Fruit fly (Drosophila melanogaster) whole organism, embryonic: ENCODE measurements around the gene Grasp65.

Source experiments
- CG10366 ChIP-seq: fragments of 200-800 bp; sonication (Bioruptor generic); IDR thresholded peaks from 2 replicates; pipeline ENCODE4 v1.3.6; 2022; ENCODE audit warnings: missing biosample characterization, missing genetic modification characterization
- CG10565 ChIP-seq: fragments of 200-800 bp; sonication (Bioruptor generic); optimal IDR thresholded peaks from 3 replicates; lab custom pipeline; 2016; ENCODE audit warnings: missing biosample characterization, mild to moderate bottlenecking, missing genetic modification characterization
- CG11456 ChIP-seq: fragments of 200-800 bp; sonication (Bioruptor generic); IDR thresholded peaks from 3 replicates; pipeline ENCODE4 v1.3.6; 2022; ENCODE audit warnings: missing biosample characterization, missing genetic modification characterization
- CG1233 ChIP-seq: fragments of 200-800 bp; sonication (Bioruptor generic); optimal IDR thresholded peaks from 4 replicates; lab custom pipeline; 2018; ENCODE audit warnings: missing biosample characterization, mild to moderate bottlenecking, missing genetic modification characterization
- CG14667 ChIP-seq: fragments of 200-800 bp; sonication (Bioruptor generic); IDR thresholded peaks from 2 replicates; pipeline ENCODE4 v1.3.6; 2022; ENCODE audit warnings: missing biosample characterization, missing genetic modification characterization
- CG15601 ChIP-seq: fragments of 200-800 bp; sonication (Bioruptor generic); optimal IDR thresholded peaks from 3 replicates; lab custom pipeline; 2019; ENCODE audit warnings: missing biosample characterization, mild to moderate bottlenecking, missing genetic modification characterization, moderate library complexity
- CG30020 ChIP-seq: fragments of 200-800 bp; optimal IDR thresholded peaks from 2 replicates; lab custom pipeline; 2019; ENCODE audit warnings: missing biosample characterization, mild to moderate bottlenecking, missing genetic modification characterization, moderate library complexity
- CG3281 ChIP-seq: fragments of 200-800 bp; sonication (Bioruptor generic); optimal IDR thresholded peaks from 3 replicates; lab custom pipeline; 2017; ENCODE audit warnings: missing biosample characterization, mild to moderate bottlenecking, missing genetic modification characterization
- CG34422 ChIP-seq: fragments of 200-800 bp; sonication (Bioruptor generic); IDR thresholded peaks from 3 replicates; pipeline ENCODE4 v1.3.6; 2022; ENCODE audit warnings: missing biosample characterization, missing genetic modification characterization
- CG3838 ChIP-seq: fragments of 200-800 bp; sonication (Bioruptor generic); optimal IDR thresholded peaks from 3 replicates; lab custom pipeline; 2016; ENCODE audit warnings: missing biosample characterization, missing genetic modification characterization
- CG3995 ChIP-seq: fragments of 200-800 bp; sonication (Bioruptor generic); optimal IDR thresholded peaks from 3 replicates; lab custom pipeline; 2016; ENCODE audit warnings: missing biosample characterization, missing genetic modification characterization
- CG43689 ChIP-seq: fragments of 200-800 bp; sonication (Bioruptor generic); IDR thresholded peaks from 2 replicates; pipeline ENCODE4 v1.3.6; 2022; ENCODE audit warnings: missing biosample characterization, missing genetic modification characterization
- CG6683 ChIP-seq: fragments of 200-800 bp; sonication (Bioruptor generic); optimal IDR thresholded peaks from 2 replicates; lab custom pipeline; 2017; ENCODE audit warnings: missing biosample characterization, mild to moderate bottlenecking, missing genetic modification characterization, missing genetic modification reagents
- CG8281 ChIP-seq: fragments of 200-800 bp; sonication (Bioruptor generic); optimal IDR thresholded peaks from 2 replicates; lab custom pipeline; 2018; ENCODE audit warnings: missing biosample characterization, mild to moderate bottlenecking, missing genetic modification characterization, moderate library complexity
- CG8290 ChIP-seq, 3 experiments: fragments of 200-800 bp; sonication (Bioruptor generic); optimal IDR thresholded peaks; 2 replicates each; lab custom pipeline; 2016 to 2019; ENCODE audit warnings: missing biosample characterization in 3 of 3, missing genetic modification characterization in 3 of 3, mild to moderate bottlenecking in 2 of 3, moderate library complexity in 1 of 3
- D ChIP-seq, 2 experiments: fragments of 200-800 bp in 1 of 2; fragments of >200 bp in 1 of 2; sonication (Bioruptor generic) in 1 of 2; optimal IDR thresholded peaks; 2 replicates in 1 of 2; 3 replicates in 1 of 2; lab custom pipeline; 2017; ENCODE audit warnings: mild to moderate bottlenecking in 1 of 2, missing biosample characterization in 1 of 2, missing genetic modification characterization in 1 of 2, missing genetic modification reagents in 1 of 2
- Deaf1 ChIP-seq: fragments of 200-800 bp; optimal IDR thresholded peaks from 3 replicates; lab custom pipeline; 2019; ENCODE audit warnings: missing biosample characterization, mild to moderate bottlenecking, missing genetic modification characterization, moderate library complexity
- Doc2 ChIP-seq: fragments of 200-800 bp; sonication (Bioruptor generic); IDR thresholded peaks from 2 replicates; pipeline ENCODE4 v1.3.6; 2022; ENCODE audit warnings: missing biosample characterization, missing genetic modification characterization
- Drgx ChIP-seq: fragments of 200-800 bp; sonication (Bioruptor generic); IDR thresholded peaks from 2 replicates; pipeline ENCODE4 v1.3.6; 2022; ENCODE audit warnings: missing biosample characterization, missing genetic modification characterization
- Fer1 ChIP-seq: fragments of 200-800 bp; sonication (Bioruptor generic); optimal IDR thresholded peaks from 2 replicates; lab custom pipeline; 2017; ENCODE audit warnings: missing biosample characterization, mild to moderate bottlenecking, missing genetic modification characterization
- H15 ChIP-seq: fragments of 200-800 bp; sonication (Bioruptor generic); IDR thresholded peaks from 3 replicates; pipeline ENCODE4 v1.3.6; 2022; ENCODE audit warnings: missing biosample characterization, missing genetic modification characterization
- HHEX ChIP-seq: fragments of 200-800 bp; sonication (Bioruptor generic); optimal IDR thresholded peaks from 3 replicates; lab custom pipeline; 2017; ENCODE audit warnings: missing biosample characterization, mild to moderate bottlenecking, missing genetic modification characterization, missing genetic modification reagents
- HLH4C ChIP-seq: fragments of 200-800 bp; sonication (Bioruptor generic); IDR thresholded peaks from 3 replicates; pipeline ENCODE4 v1.3.6; 2022; ENCODE audit warnings: missing biosample characterization, missing genetic modification characterization; ENCODE audit not compliant: partially characterized antibody
- MBD-R2 ChIP-seq: fragments of 200-800 bp; sonication (Bioruptor generic); IDR thresholded peaks from 2 replicates; pipeline ENCODE4 v1.3.6; 2022; ENCODE audit warnings: missing biosample characterization, missing genetic modification characterization
- MESR4 ChIP-seq: fragments of 200-800 bp; sonication (Bioruptor generic); optimal IDR thresholded peaks from 2 replicates; lab custom pipeline; 2018; ENCODE audit warnings: missing biosample characterization, mild to moderate bottlenecking, missing genetic modification characterization, moderate library complexity
- NC2β ChIP-seq: fragments of 200-800 bp; sonication (Bioruptor generic); optimal IDR thresholded peaks from 2 replicates; lab custom pipeline; 2016; ENCODE audit warnings: missing biosample characterization, missing genetic modification characterization
- Nf-YA ChIP-seq: fragments of 200-800 bp; sonication (Bioruptor generic); IDR thresholded peaks from 2 replicates; pipeline ENCODE4 v1.3.6; 2022; ENCODE audit warnings: missing biosample characterization, missing genetic modification characterization
- Ssrp ChIP-seq: fragments of 200-800 bp; sonication (Bioruptor generic); optimal IDR thresholded peaks from 2 replicates; lab custom pipeline; 2018; ENCODE audit warnings: missing biosample characterization, mild to moderate bottlenecking, missing genetic modification characterization, moderate library complexity
- Xrp1 ChIP-seq: fragments of 200-800 bp; sonication (Bioruptor generic); IDR thresholded peaks from 2 replicates; pipeline ENCODE4 v1.3.6; 2022; ENCODE audit warnings: missing biosample characterization, missing genetic modification characterization
- ato ChIP-seq: fragments of 200-800 bp; sonication (Bioruptor generic); IDR thresholded peaks from 2 replicates; pipeline ENCODE4 v1.3.6; 2022; ENCODE audit warnings: missing biosample characterization, missing genetic modification characterization; ENCODE audit not compliant: partially characterized antibody
- bcd ChIP-seq: fragments of 200-800 bp; sonication (Bioruptor generic); optimal IDR thresholded peaks from 2 replicates; lab custom pipeline; 2017; ENCODE audit warnings: missing biosample characterization, mild to moderate bottlenecking, missing genetic modification characterization
- chif ChIP-seq, 2 experiments: fragments of 200-800 bp; sonication (Bioruptor generic); optimal IDR thresholded peaks; 3 replicates each; lab custom pipeline; 2016; ENCODE audit warnings: missing biosample characterization in 2 of 2, missing genetic modification characterization in 2 of 2
- ems ChIP-seq: fragments of 200-800 bp; sonication (Bioruptor generic); optimal IDR thresholded peaks from 3 replicates; lab custom pipeline; 2016; ENCODE audit warnings: missing biosample characterization, missing genetic modification characterization
- eyg ChIP-seq: fragments of 200-800 bp; sonication (Bioruptor generic); optimal IDR thresholded peaks from 3 replicates; lab custom pipeline; 2016; ENCODE audit warnings: missing biosample characterization, missing genetic modification characterization
- gsb ChIP-seq: fragments of 200-800 bp; sonication (Bioruptor generic); IDR thresholded peaks from 2 replicates; pipeline ENCODE4 v1.3.6; 2022; ENCODE audit warnings: missing biosample characterization, missing genetic modification characterization
- mld ChIP-seq: fragments of 200-800 bp; sonication (Bioruptor generic); IDR thresholded peaks from 3 replicates; pipeline ENCODE4 v1.3.6; 2022; ENCODE audit warnings: missing biosample characterization, missing genetic modification characterization; ENCODE audit not compliant: partially characterized antibody
- nerfin-1 ChIP-seq: fragments of 200-800 bp; sonication (Bioruptor generic); optimal IDR thresholded peaks from 3 replicates; lab custom pipeline; 2019; ENCODE audit warnings: missing biosample characterization, mild to moderate bottlenecking, missing genetic modification characterization, moderate library complexity
- pfk ChIP-seq: fragments of 200-800 bp; sonication (Bioruptor generic); optimal IDR thresholded peaks from 2 replicates; lab custom pipeline; 2018; ENCODE audit warnings: missing biosample characterization, mild to moderate bottlenecking, missing genetic modification characterization, moderate library complexity
- psq ChIP-seq: fragments of 200-800 bp; sonication (Bioruptor generic); optimal IDR thresholded peaks from 2 replicates; lab custom pipeline; 2017; ENCODE audit warnings: missing biosample characterization, missing genetic modification characterization
- seq ChIP-seq: fragments of 200-800 bp; sonication (Bioruptor generic); IDR thresholded peaks from 2 replicates; pipeline ENCODE4 v1.3.6; 2022; ENCODE audit warnings: missing biosample characterization, missing genetic modification characterization
- so ChIP-seq: fragments of 200-800 bp; sonication (Bioruptor generic); IDR thresholded peaks from 3 replicates; pipeline ENCODE4 v1.3.6; 2022; ENCODE audit warnings: missing biosample characterization, missing genetic modification characterization
- tgo ChIP-seq: fragments of 200-800 bp; sonication (Bioruptor generic); IDR thresholded peaks from 3 replicates; pipeline ENCODE4 v1.3.6; 2022; ENCODE audit warnings: missing biosample characterization, missing genetic modification characterization
- trem ChIP-seq: fragments of 200-800 bp; optimal IDR thresholded peaks from 3 replicates; lab custom pipeline; 2019; ENCODE audit warnings: missing biosample characterization, mild to moderate bottlenecking, missing genetic modification characterization, moderate library complexity
- ttk ChIP-seq: fragments of 200-800 bp; sonication (Bioruptor generic); IDR thresholded peaks from 2 replicates; pipeline ENCODE4 v2.1.2; 2022; ENCODE audit warnings: missing biosample characterization, missing genetic modification characterization
- tup ChIP-seq: fragments of 200-800 bp; sonication (Bioruptor generic); optimal IDR thresholded peaks from 2 replicates; lab custom pipeline; 2016; ENCODE audit warnings: missing biosample characterization, mild to moderate bottlenecking, missing genetic modification characterization, moderate library complexity
- vfl ChIP-seq: fragments of 200-800 bp; sonication (Bioruptor generic); optimal IDR thresholded peaks from 2 replicates; lab custom pipeline; 2016; ENCODE audit warnings: missing biosample characterization, missing genetic modification characterization
- zfh2 ChIP-seq: fragments of 200-800 bp; sonication (Bioruptor generic); optimal IDR thresholded peaks from 2 replicates; lab custom pipeline; 2016; ENCODE audit warnings: missing biosample characterization, missing genetic modification characterization

The Grasp65 gene

dm6 chr3L:19906780-19907705, 17.7 kb upstream of the Grasp65 start (continued):
- TF ChIP-seq HLH4C (GFP tag; lab: Robert Waterston, UW): no peak
- TF ChIP-seq CG15601 (tag; lab: Kevin White, UChicago): peak; percentile 82
- TF ChIP-seq CG10366 (GFP tag; lab: Robert Waterston, UW): peak; percentile 18; the same call in 1 of the 2 replicates
- no peak for TF ChIP-seq vfl (GFP tag; lab: Kevin White, UChicago)
- TF ChIP-seq seq (GFP tag; lab: Robert Waterston, UW): peak; percentile 68; the same call in 1 of the 2 replicates
- no peak for TF ChIP-seq CG14667 (GFP tag; lab: Robert Waterston, UW)
- TF ChIP-seq mld (GFP tag; lab: Robert Waterston, UW): no peak
- TF ChIP-seq CG1233: peak; percentile 68
- TF ChIP-seq D (optimal IDR thresholded peaks at IDR 0.05; lab: Kevin White, UChicago): peak; percentile 65
- TF ChIP-seq D (GFP tag; optimal IDR thresholded peaks at IDR 0.05; lab: Kevin White, UChicago): peak; percentile 62
- TF ChIP-seq CG8281 (tag; lab: Kevin White, UChicago): no peak
- peak; percentile 78 for TF ChIP-seq Fer1 (GFP tag; lab: Kevin White, UChicago)
- peak; percentile 10 for TF ChIP-seq CG3838 (GFP tag; lab: Kevin White, UChicago)
- peak; percentile 34 to 43 for TF ChIP-seq chif (GFP tag; optimal IDR thresholded peaks at IDR 0.05; lab: Kevin White, UChicago)
- TF ChIP-seq CG30020: no peak
- no peak for TF ChIP-seq Drgx (GFP tag; lab: Robert Waterston, UW)
- peak; percentile 72 for TF ChIP-seq eyg (GFP tag; lab: Kevin White, UChicago)
- TF ChIP-seq NC2β (GFP tag; lab: Kevin White, UChicago): peak; percentile 79
- TF ChIP-seq tgo (GFP tag; lab: Robert Waterston, UW): no peak
- peak; percentile 42; the same call in 2 of the 3 replicates for TF ChIP-seq CG34422 (GFP tag; lab: Robert Waterston, UW)
- TF ChIP-seq Doc2 (GFP tag; lab: Robert Waterston, UW): no peak
- TF ChIP-seq MESR4 (GFP tag; lab: Kevin White, UChicago): no peak
- TF ChIP-seq Deaf1: no peak
- TF ChIP-seq HHEX (GFP tag; lab: Kevin White, UChicago): peak; percentile 78
- TF ChIP-seq zfh2 (GFP tag; lab: Kevin White, UChicago): no peak
- TF ChIP-seq so: peak; percentile 64; the same call in 2 of the 3 replicates
- TF ChIP-seq psq (GFP tag; lab: Kevin White, UChicago): peak; percentile 15
- TF ChIP-seq Nf-YA (GFP tag; lab: Robert Waterston, UW): peak; percentile 57; the same call in 1 of the 2 replicates
- peak; percentile 14 for TF ChIP-seq Ssrp (tag; lab: Kevin White, UChicago)
- TF ChIP-seq ato: no peak
- TF ChIP-seq MBD-R2: peak; percentile 12; the same call in 1 of the 2 replicates
- peak; percentile 65; the same call in 2 of the 3 replicates for TF ChIP-seq H15 (GFP tag; lab: Robert Waterston, UW)
- TF ChIP-seq nerfin-1 (tag; lab: Kevin White, UChicago): peak; percentile 46
- peak; percentile 41; the same call in 1 of the 2 replicates for TF ChIP-seq gsb (GFP tag; lab: Robert Waterston, UW)
- TF ChIP-seq CG6683 (GFP tag; lab: Kevin White, UChicago): peak; percentile 65
- peak; percentile 62; the same call in 1 of the 3 replicates for TF ChIP-seq CG11456 (GFP tag; lab: Robert Waterston, UW)
- peak; percentile 20 for TF ChIP-seq ems (GFP tag; lab: Kevin White, UChicago)
- no peak for TF ChIP-seq CG10565 (GFP tag; lab: Kevin White, UChicago)
- no peak for TF ChIP-seq CG43689 (GFP tag; lab: Robert Waterston, UW)
- TF ChIP-seq tup (GFP tag; lab: Kevin White, UChicago): peak; percentile 42
- peak; percentile 13 for TF ChIP-seq trem (tag; lab: Kevin White, UChicago)
- no peak for TF ChIP-seq CG3995 (GFP tag; lab: Kevin White, UChicago)
- TF ChIP-seq CG3281 (GFP tag; lab: Kevin White, UChicago): peak; percentile 67
- TF ChIP-seq bcd: peak; percentile 66
- TF ChIP-seq CG8290 (GFP tag; optimal IDR thresholded peaks at IDR 0.05; lab: Kevin White, UChicago): no peak
- peak; percentile 66 to 91 for TF ChIP-seq CG8290 (tag; optimal IDR thresholded peaks at IDR 0.05; lab: Kevin White, UChicago)
- TF ChIP-seq pfk: peak; percentile 57
- TF ChIP-seq Xrp1 (GFP tag; lab: Robert Waterston, UW): peak; percentile 78
- TF ChIP-seq ttk (GFP tag; lab: Robert Waterston, UW): no peak; the same call in 1 of the 2 replicates
